Worm (Caenorhabditis elegans) whole organism, mixed stage, embryonic: Measurements from ENCODE around the gene slc-25A21.

Source experiments
- M03D4.4 ChIP-seq: sonication (generic microtip); optimal IDR thresholded peaks from 2 replicates; lab custom pipeline; 2017; ENCODE audit warnings: mild to moderate bottlenecking, missing genetic modification characterization, missing compliant biosample characterization
- bed-3 ChIP-seq: fragments of 200-800 bp; sonication (Bioruptor generic); optimal IDR thresholded peaks from 3 replicates; lab custom pipeline; 2018; ENCODE audit warnings: mild to moderate bottlenecking, missing genetic modification characterization, moderate library complexity, missing compliant biosample characterization
- blmp-1 ChIP-seq: fragments of 150-350 bp; optimal IDR thresholded peaks from 2 replicates; lab custom pipeline; 2014; ENCODE audit warnings: missing biosample characterization, missing genetic modification characterization
- ceh-39 ChIP-seq: fragments of 150-350 bp; optimal IDR thresholded peaks from 2 replicates; lab custom pipeline; 2014; ENCODE audit warnings: missing biosample characterization, missing genetic modification characterization
- ceh-43 ChIP-seq: fragments of 200-800 bp; sonication (Bioruptor generic); optimal IDR thresholded peaks from 2 replicates; lab custom pipeline; 2018; ENCODE audit warnings: mild to moderate bottlenecking, missing genetic modification characterization, moderate library complexity, missing compliant biosample characterization
- ceh-83 ChIP-seq: fragments of 200-800 bp; sonication (Bioruptor generic); optimal IDR thresholded peaks from 2 replicates; lab custom pipeline; 2018; ENCODE audit warnings: mild to moderate bottlenecking, missing genetic modification characterization, missing compliant biosample characterization
- cnd-1 ChIP-seq: fragments of 200-800 bp; sonication (Bioruptor generic); optimal IDR thresholded peaks from 2 replicates; lab custom pipeline; 2018; ENCODE audit warnings: mild to moderate bottlenecking, missing genetic modification characterization, missing compliant biosample characterization
- drap-1 ChIP-seq: fragments of 200-800 bp; sonication (Bioruptor generic); optimal IDR thresholded peaks from 3 replicates; lab custom pipeline; 2018; ENCODE audit warnings: mild to moderate bottlenecking, missing genetic modification characterization, missing compliant biosample characterization
- elt-1 ChIP-seq: sonication (generic microtip); optimal IDR thresholded peaks from 2 replicates; lab custom pipeline; 2017; ENCODE audit warnings: missing genetic modification characterization, mild to moderate bottlenecking, missing compliant biosample characterization, antibody characterized with exemption, moderate library complexity, borderline replicate concordance; ENCODE audit not compliant: insufficient read depth
- flh-1 ChIP-seq: fragments of 200-800 bp; sonication (Bioruptor generic); optimal IDR thresholded peaks from 2 replicates; lab custom pipeline; 2018; ENCODE audit warnings: mild to moderate bottlenecking, missing genetic modification characterization, moderate library complexity, missing compliant biosample characterization
- ham-2 ChIP-seq: fragments of 200-800 bp; sonication (Bioruptor generic); optimal IDR thresholded peaks from 2 replicates; lab custom pipeline; 2018; ENCODE audit warnings: mild to moderate bottlenecking, missing genetic modification characterization, missing compliant biosample characterization
- hlh-1 ChIP-seq: fragments of 150-350 bp; optimal IDR thresholded peaks from 2 replicates; lab custom pipeline; 2014; ENCODE audit warnings: missing biosample characterization, missing genetic modification reagents, missing genetic modification characterization
- lin-13 ChIP-seq: fragments of 150-350 bp; optimal IDR thresholded peaks from 2 replicates; lab custom pipeline; 2014; ENCODE audit warnings: missing biosample characterization, missing genetic modification characterization
- lin-32 ChIP-seq: fragments of 200-800 bp; sonication (Bioruptor generic); optimal IDR thresholded peaks from 2 replicates; lab custom pipeline; 2018; ENCODE audit warnings: mild to moderate bottlenecking, missing genetic modification characterization, missing compliant biosample characterization
- lsy-2 ChIP-seq: fragments of 150-350 bp; optimal IDR thresholded peaks from 2 replicates; lab custom pipeline; 2014; ENCODE audit warnings: missing biosample characterization, missing genetic modification characterization
- mep-1 ChIP-seq: fragments of 150-350 bp; optimal IDR thresholded peaks from 2 replicates; lab custom pipeline; 2017; ENCODE audit warnings: missing biosample characterization, missing genetic modification reagents, missing genetic modification characterization, inconsistent platforms
- mls-2 ChIP-seq: sonication (generic microtip); optimal IDR thresholded peaks from 2 replicates; lab custom pipeline; 2016; ENCODE audit warnings: mild to moderate bottlenecking, missing genetic modification characterization, moderate library complexity, missing compliant biosample characterization
- nhr-12 ChIP-seq: fragments of 150-350 bp; optimal IDR thresholded peaks from 2 replicates; lab custom pipeline; 2014; ENCODE audit warnings: missing biosample characterization, missing genetic modification characterization
- nhr-2 ChIP-seq: fragments of 150-350 bp; optimal IDR thresholded peaks from 2 replicates; lab custom pipeline; 2014; ENCODE audit warnings: missing biosample characterization, missing genetic modification characterization
- nhr-237 ChIP-seq: fragments of 150-350 bp; optimal IDR thresholded peaks from 2 replicates; lab custom pipeline; 2014; ENCODE audit warnings: missing biosample characterization, missing genetic modification characterization
- nhr-28 ChIP-seq: fragments of 150-350 bp; optimal IDR thresholded peaks from 2 replicates; lab custom pipeline; 2014; ENCODE audit warnings: missing biosample characterization, missing genetic modification characterization
- nhr-76 ChIP-seq: sonication (generic microtip); optimal IDR thresholded peaks from 2 replicates; lab custom pipeline; 2017; ENCODE audit warnings: missing biosample characterization, missing genetic modification characterization
- pha-4 ChIP-seq: fragments of 150-350 bp; optimal IDR thresholded peaks from 2 replicates; lab custom pipeline; 2018; ENCODE audit warnings: missing biosample characterization, missing genetic modification reagents, missing genetic modification characterization
- sem-2 ChIP-seq: fragments of 200-800 bp; sonication (Bioruptor generic); optimal IDR thresholded peaks from 2 replicates; lab custom pipeline; 2018; ENCODE audit warnings: mild to moderate bottlenecking, missing genetic modification characterization, missing compliant biosample characterization
- snpc-4 ChIP-seq: fragments of 150-350 bp; optimal IDR thresholded peaks from 2 replicates; lab custom pipeline; 2014; ENCODE audit warnings: missing biosample characterization, missing genetic modification characterization
- sptf-1 ChIP-seq: sonication (generic microtip); optimal IDR thresholded peaks from 2 replicates; lab custom pipeline; 2017; ENCODE audit warnings: mild to moderate bottlenecking, missing genetic modification characterization, moderate library complexity, missing compliant biosample characterization
- tbx-8 ChIP-seq: fragments of 200-800 bp; sonication (Bioruptor generic); optimal IDR thresholded peaks from 2 replicates; lab custom pipeline; 2018; ENCODE audit warnings: mild to moderate bottlenecking, missing genetic modification characterization, moderate library complexity, missing compliant biosample characterization
- unc-120 ChIP-seq: sonication (generic microtip); optimal IDR thresholded peaks from 2 replicates; lab custom pipeline; 2017; ENCODE audit warnings: missing genetic modification characterization, missing compliant biosample characterization; ENCODE audit not compliant: poor library complexity, severe bottlenecking
- unc-39 ChIP-seq: fragments of 150-350 bp; optimal IDR thresholded peaks from 2 replicates; lab custom pipeline; 2014; ENCODE audit warnings: missing biosample characterization, missing genetic modification characterization
- unc-62 ChIP-seq: fragments of 150-350 bp; optimal IDR thresholded peaks from 2 replicates; lab custom pipeline; 2014; ENCODE audit warnings: missing biosample characterization, missing genetic modification reagents, missing genetic modification characterization
- zip-8 ChIP-seq: fragments of 150-350 bp; optimal IDR thresholded peaks from 2 replicates; lab custom pipeline; 2014; ENCODE audit warnings: missing biosample characterization, missing genetic modification characterization
- ztf-11 ChIP-seq: fragments of 150-350 bp; optimal IDR thresholded peaks from 2 replicates; lab custom pipeline; 2014; ENCODE audit warnings: missing biosample characterization, missing genetic modification characterization

Gene slc-25A21

DNA sequence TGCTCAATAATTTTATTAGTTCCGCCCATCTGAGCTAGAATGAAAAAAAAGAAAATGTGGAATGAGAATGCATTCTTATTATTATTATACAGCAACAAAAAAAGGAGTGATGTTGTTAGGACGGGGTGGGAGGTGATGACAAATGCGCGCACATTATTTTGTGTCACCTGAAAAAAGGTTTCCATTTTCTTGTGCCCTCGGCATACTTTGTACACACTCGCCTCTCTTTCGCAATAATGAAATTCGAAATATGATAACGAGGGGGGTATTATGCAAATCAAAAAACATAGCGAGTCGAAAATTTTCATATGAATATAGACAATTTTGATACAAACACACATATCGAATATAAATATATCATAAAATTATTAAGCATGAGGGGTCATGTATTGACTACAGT lies 30.3 kb upstream of the slc-25A21 start:
- TF ChIP-seq drap-1 = no peak
- TF ChIP-seq unc-62 = no peak
- no peak for TF ChIP-seq bed-3 (GFP tag; lab: Kevin White, UChicago)
- TF ChIP-seq M03D4.4 (tag; lab: Kevin White, UChicago) = no peak
- no peak for TF ChIP-seq nhr-76
- no peak for TF ChIP-seq nhr-12 (tag; lab: Kevin White, UChicago)
- TF ChIP-seq nhr-237 (tag; lab: Kevin White, UChicago) = no peak
- no peak for TF ChIP-seq mls-2 (tag; lab: Kevin White, UChicago)
- no peak for TF ChIP-seq tbx-8 (GFP tag; lab: Kevin White, UChicago)
- TF ChIP-seq lin-32 = no peak
- no peak for TF ChIP-seq ham-2 (GFP tag; lab: Kevin White, UChicago)
- no peak for TF ChIP-seq zip-8
- no peak for TF ChIP-seq unc-39 (tag; lab: Kevin White, UChicago)
- TF ChIP-seq hlh-1 = no peak
- no peak for TF ChIP-seq blmp-1 (tag; lab: Kevin White, UChicago)
- no peak for TF ChIP-seq unc-120
- TF ChIP-seq snpc-4 (tag; lab: Kevin White, UChicago) = no peak
- no peak for TF ChIP-seq ztf-11
- TF ChIP-seq nhr-2 (tag; lab: Kevin White, UChicago) = no peak

- TF ChIP-seq lin-32 (no peak), bed-3 (GFP tag; lab: Kevin White, UChicago) (no peak), zip-8 (no peak), ceh-39 (tag; lab: Kevin White, UChicago) (no peak), lsy-2 (tag; lab: Kevin White, UChicago) (no peak), mep-1 (tag; lab: Kevin White, UChicago) (no peak), flh-1 (GFP tag; lab: Kevin White, UChicago) (no peak), sptf-1 (tag; lab: Kevin White, UChicago) (no peak), lin-13 (tag; lab: Kevin White, UChicago) (no peak), ztf-11 (no peak)
These were observed 28.7 kb upstream of the slc-25A21 start for ce11 chrX:16160924-16161323.

DNA sequence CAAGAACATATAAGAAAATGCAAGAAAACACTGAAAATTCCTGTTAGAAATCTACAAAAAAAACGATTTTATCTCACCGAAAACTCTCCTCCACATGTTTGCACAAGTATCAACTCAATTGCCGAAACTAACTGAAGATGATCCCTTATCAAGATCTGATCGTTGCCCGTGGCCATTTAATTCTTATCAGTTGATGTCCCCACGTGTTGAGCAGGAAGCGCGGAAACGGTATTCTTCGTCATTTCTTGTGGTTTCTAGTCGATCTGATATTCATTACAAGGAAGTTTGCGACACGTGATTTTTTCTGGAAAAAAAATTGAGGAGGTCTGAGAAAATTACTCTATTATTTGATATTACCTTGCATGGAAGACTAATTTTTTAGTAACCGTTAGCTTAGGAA lies 26.3 kb upstream of the slc-25A21 start, which contains the start of gene F09C8.1:
TSS of gene F09C8.1 (minus strand) at position 123 of the 400 bp plus-strand sequence.
- TF ChIP-seq pha-4 = no peak

DNA sequence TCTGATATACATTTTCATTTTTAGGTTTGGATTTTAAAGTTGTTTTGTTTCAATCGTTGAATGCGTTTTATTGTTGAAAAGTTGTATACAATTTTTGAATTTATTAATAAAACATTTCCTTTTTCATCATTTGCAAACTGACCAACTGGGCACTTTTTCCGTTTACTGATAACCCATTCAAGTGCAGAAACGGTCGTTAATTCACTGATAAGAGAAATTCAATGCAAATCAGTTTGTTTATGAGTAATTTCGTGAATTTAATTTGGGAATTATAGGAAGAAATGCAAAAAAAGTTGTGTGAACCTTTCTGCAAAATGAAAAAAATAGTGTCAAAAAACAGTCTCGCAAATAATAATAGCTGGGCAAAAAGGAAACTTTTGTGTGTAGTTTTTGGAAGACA lies 23.2 kb upstream of the slc-25A21 start:
- TF ChIP-seq ceh-83 (GFP tag; lab: Kevin White, UChicago) (no peak), sem-2 (no peak), M03D4.4 (tag; lab: Kevin White, UChicago) (no peak), unc-39 (tag; lab: Kevin White, UChicago) (no peak), mep-1 (tag; lab: Kevin White, UChicago) (no peak), nhr-12 (tag; lab: Kevin White, UChicago) (no peak), nhr-237 (tag; lab: Kevin White, UChicago) (no peak), nhr-76 (no peak), zip-8 (no peak)

DNA sequence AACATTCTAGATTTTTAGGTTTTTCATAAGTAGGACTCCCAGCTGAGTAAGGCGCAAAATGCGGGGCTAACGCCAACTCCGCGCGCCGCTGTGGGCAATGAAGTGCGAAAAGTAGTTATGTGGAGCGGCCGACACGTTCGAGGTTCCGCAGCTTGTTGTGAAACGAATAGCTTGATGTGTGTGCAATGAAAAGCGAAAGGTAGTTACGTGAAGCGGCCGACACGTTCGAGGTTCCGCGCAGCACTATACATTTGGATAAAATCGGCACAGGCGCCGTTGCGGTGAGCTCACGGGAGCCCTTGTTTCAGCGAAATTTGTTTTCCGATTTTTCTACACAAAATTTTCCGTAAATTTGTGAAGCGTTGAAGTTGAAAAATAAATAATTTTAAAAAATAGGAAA lies 22.7 kb upstream of the slc-25A21 start:
- TF ChIP-seq sptf-1 (tag; lab: Kevin White, UChicago) (no peak), nhr-76 (no peak), cnd-1 (tag; lab: Kevin White, UChicago) (no peak), lin-13 (tag; lab: Kevin White, UChicago) (no peak), nhr-237 (tag; lab: Kevin White, UChicago) (no peak), elt-1 (no peak), mls-2 (tag; lab: Kevin White, UChicago) (no peak), nhr-2 (tag; lab: Kevin White, UChicago) (no peak), tbx-8 (GFP tag; lab: Kevin White, UChicago) (no peak), nhr-28 (tag; lab: Kevin White, UChicago) (no peak)

ce11 chrX:16172863-16173262 lies 16.8 kb upstream of the slc-25A21 start:
- TF ChIP-seq unc-120 = no peak
- no peak for TF ChIP-seq sptf-1 (tag; lab: Kevin White, UChicago)
- no peak for TF ChIP-seq lin-13 (tag; lab: Kevin White, UChicago)
- no peak for TF ChIP-seq unc-62
- no peak for TF ChIP-seq nhr-12 (tag; lab: Kevin White, UChicago)
- no peak for TF ChIP-seq drap-1
- TF ChIP-seq lin-32 = no peak
- no peak for TF ChIP-seq ceh-39 (tag; lab: Kevin White, UChicago)
- TF ChIP-seq snpc-4 (tag; lab: Kevin White, UChicago) = no peak
- no peak for TF ChIP-seq flh-1 (GFP tag; lab: Kevin White, UChicago)
- TF ChIP-seq bed-3 (GFP tag; lab: Kevin White, UChicago) = no peak
- TF ChIP-seq ceh-83 (GFP tag; lab: Kevin White, UChicago) = no peak
- TF ChIP-seq ceh-43 = no peak
- TF ChIP-seq cnd-1 (tag; lab: Kevin White, UChicago) = no peak
- no peak for TF ChIP-seq hlh-1
